Worm (Caenorhabditis elegans): ENCODE measurements around the gene rpl-38.

Gene rpl-38

DNA sequence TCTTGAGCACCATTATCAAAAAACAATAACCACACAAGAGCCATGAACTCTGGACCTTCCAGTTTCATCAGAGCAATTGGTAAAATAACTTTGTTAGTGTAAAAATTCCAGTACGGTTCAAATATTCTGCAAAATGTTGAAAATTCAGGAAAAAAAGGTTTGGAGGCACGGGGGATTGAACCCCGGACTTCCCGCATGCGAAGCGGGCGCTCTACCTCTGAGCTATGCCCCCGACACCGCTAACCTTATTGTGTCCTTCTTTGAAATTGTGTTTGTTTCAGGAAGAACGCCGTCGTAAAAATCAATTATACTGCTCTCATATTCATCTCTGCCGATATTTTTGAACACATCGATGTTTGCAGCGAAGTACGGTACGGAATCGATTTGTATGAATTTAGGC, 32.1 kb upstream of the rpl-38 start:
- TF ChIP-seq nhr-84 (tag; optimal IDR thresholded peaks at IDR 0.05) = no peak
- TF ChIP-seq egl-13 (tag; optimal IDR thresholded peaks at IDR 0.05) = no peak
- TF ChIP-seq sox-4 (tag; optimal IDR thresholded peaks at IDR 0.05) = no peak
- TF ChIP-seq ztf-11 (tag; optimal IDR thresholded peaks at IDR 0.05) = no peak
- no peak for TF ChIP-seq lsy-2 (tag; optimal IDR thresholded peaks at IDR 0.05)
- TF ChIP-seq unc-62 (GFP tag; optimal IDR thresholded peaks at IDR 0.05) = no peak

DNA sequence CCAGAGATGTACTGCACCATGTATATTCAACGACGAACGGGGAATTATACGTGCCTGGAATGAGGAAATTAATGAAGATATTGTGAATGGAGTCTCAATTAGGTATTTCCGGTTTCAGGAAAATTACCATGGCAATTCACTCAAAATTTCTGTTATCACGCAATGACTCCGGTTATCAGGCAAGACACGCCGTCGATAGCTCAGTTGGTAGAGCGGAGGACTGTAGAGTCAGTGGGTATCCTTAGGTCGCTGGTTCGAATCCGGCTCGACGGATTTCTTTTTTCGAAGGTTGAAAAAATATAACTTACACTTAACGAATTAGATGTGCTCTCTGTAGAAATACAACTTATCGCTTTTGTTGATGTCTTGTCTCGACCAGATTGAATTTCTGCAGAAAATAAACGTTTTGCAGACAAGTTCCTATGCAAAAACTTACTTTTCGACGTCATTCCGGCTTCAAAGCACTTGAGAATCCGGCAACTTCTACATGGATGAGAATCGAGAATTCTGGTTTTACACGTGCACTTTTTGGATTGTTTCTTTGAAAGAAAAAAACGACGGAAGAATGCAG, 31.4 kb upstream of the rpl-38 start:
- no peak for TF ChIP-seq lir-3 (tag; optimal IDR thresholded peaks at IDR 0.05; ENCODE audit: poor library complexity)
- no peak for TF ChIP-seq grh-1 (GFP tag; IDR thresholded peaks at IDR 0.05)

DNA sequence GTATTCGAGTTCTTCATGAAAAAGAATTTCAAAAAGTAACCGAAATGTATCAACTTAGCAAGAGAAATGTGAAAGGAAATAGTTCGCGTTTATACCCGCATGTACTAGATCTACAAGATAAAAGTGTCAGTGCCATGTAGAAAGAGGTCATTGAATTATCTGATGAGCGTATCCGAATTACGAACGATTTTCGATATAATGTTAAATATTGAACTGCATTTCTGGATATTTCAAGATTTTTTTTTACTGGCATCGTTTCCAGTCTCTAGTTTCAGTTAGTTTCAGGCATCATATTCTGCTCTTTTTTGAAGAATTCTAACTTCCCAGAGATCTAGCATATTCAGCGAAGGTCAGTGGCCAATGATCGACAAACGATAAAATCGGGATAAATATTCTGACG, 30.6 kb upstream of the rpl-38 start, which contains the start of gene nhr-150:
Gene nhr-150 (minus strand): TSS at position 92 of the 400 bp plus-strand sequence.
- TF ChIP-seq alr-1 (tag; optimal IDR thresholded peaks at IDR 0.05; ENCODE audit: borderline replicate concordance) = no peak

DNA sequence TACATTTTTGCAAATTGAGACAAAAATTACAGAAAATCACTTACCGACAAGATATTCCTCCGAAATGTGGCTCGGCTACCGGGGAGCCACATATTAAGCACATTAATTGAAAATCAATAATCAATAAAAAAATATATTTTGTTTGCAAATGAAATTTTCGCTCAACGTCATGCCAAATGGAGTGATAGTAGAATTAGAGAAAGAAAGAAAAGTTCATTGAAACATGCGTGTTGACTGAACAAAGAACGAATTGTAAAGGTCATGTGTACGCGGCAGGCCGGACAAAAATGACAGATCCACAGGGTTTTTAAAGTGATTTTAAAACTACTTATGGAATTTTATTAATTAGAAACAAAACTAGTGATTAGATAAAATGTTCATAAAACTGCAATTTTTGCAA, 28.4 kb upstream of the rpl-38 start:
- TF ChIP-seq elt-3 (tag; optimal IDR thresholded peaks at IDR 0.05) (peak in 1 of 6 experiments; percentile 9), lin-14 (GFP tag; optimal IDR thresholded peaks at IDR 0.05) (peak; percentile 57), ceh-88 (GFP tag; IDR thresholded peaks at IDR 0.05) (no peak), C16A3.4 (tag; optimal IDR thresholded peaks at IDR 0.05) (no peak), nhr-11 (tag; optimal IDR thresholded peaks at IDR 0.05) (no peak), lin-35 (GFP tag; optimal IDR thresholded peaks at IDR 0.05) (peak in 1 of 2 experiments; percentile 43), elt-2 (tag; optimal IDR thresholded peaks at IDR 0.05) (peak; percentile 6), blmp-1 (tag; optimal IDR thresholded peaks at IDR 0.05) (peak; percentile 45), mep-1 (tag; optimal IDR thresholded peaks at IDR 0.05) (peak; percentile 17), nhr-20 (tag; optimal IDR thresholded peaks at IDR 0.05) (peak; percentile 39), nhr-19 (GFP tag; conservative IDR thresholded peaks at IDR 0.05) (peak; percentile 27; the same call in 1 of the 2 replicates), snu-23 (GFP tag; optimal IDR thresholded peaks at IDR 0.05) (peak; percentile 37), nhr-90 (tag; optimal IDR thresholded peaks at IDR 0.05; ENCODE audit: poor library complexity) (peak; percentile 16), nhr-85 (tag) (peak; percentile 36)

DNA sequence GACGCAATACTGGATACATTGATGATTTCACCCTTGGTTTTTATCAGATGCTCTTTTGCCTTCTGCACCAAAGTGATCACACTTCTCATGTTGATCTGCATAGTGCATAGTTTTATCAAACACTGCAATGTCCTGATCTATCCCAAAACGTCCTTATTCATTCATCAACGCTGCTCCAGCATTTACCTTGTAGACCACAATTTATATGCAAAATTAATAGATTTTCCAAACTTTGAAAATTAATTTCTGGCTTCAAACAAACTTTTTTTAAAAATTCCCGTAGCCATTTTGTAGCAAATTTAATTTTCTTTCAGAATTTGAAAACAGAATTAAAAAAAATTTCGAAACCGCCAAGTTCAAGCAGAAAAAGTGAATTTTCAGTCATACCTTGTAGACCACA, 27.4 kb upstream of the rpl-38 start, which contains the start of gene C06B8.3:
Gene C06B8.3 (minus strand): TSS at position 101 of the 400 bp plus-strand sequence.
- TF ChIP-seq lin-15B (tag; optimal IDR thresholded peaks at IDR 0.05) = no peak
- TF ChIP-seq ceh-82 (tag; optimal IDR thresholded peaks at IDR 0.05) = no peak
- no peak for TF ChIP-seq efl-3 (GFP tag; optimal IDR thresholded peaks at IDR 0.05)
- TF ChIP-seq ceh-90 (tag; optimal IDR thresholded peaks at IDR 0.05) = no peak
- no peak for TF ChIP-seq lin-13 (GFP tag; optimal IDR thresholded peaks at IDR 0.05)
- TF ChIP-seq nhr-76 (tag; optimal IDR thresholded peaks at IDR 0.05) = no peak
- no peak for TF ChIP-seq aly-2 (tag; optimal IDR thresholded peaks at IDR 0.05)
- TF ChIP-seq mep-1 (tag; optimal IDR thresholded peaks at IDR 0.05) = no peak
- no peak for TF ChIP-seq nhr-28 (tag; optimal IDR thresholded peaks at IDR 0.05)
- no peak for TF ChIP-seq C34B4.2 (tag; optimal IDR thresholded peaks at IDR 0.05)
- no peak for TF ChIP-seq vab-15 (tag; optimal IDR thresholded peaks at IDR 0.05)
- no peak for TF ChIP-seq snu-23 (GFP tag; optimal IDR thresholded peaks at IDR 0.05)
- TF ChIP-seq unc-62 (GFP tag; optimal IDR thresholded peaks at IDR 0.05) = no peak
- no peak for TF ChIP-seq unc-130 (tag; optimal IDR thresholded peaks at IDR 0.05)
- TF ChIP-seq dpl-1 (GFP tag; optimal IDR thresholded peaks at IDR 0.05) = no peak
- TF ChIP-seq dsc-1 (tag; optimal IDR thresholded peaks at IDR 0.05) = no peak
- TF ChIP-seq nhr-20 (tag; optimal IDR thresholded peaks at IDR 0.05) = no peak

All from whole organism, L1 larva.